Fruit fly (Drosophila melanogaster): Measurements from ENCODE around the gene NimC4.

NimC4 gene

DNA sequence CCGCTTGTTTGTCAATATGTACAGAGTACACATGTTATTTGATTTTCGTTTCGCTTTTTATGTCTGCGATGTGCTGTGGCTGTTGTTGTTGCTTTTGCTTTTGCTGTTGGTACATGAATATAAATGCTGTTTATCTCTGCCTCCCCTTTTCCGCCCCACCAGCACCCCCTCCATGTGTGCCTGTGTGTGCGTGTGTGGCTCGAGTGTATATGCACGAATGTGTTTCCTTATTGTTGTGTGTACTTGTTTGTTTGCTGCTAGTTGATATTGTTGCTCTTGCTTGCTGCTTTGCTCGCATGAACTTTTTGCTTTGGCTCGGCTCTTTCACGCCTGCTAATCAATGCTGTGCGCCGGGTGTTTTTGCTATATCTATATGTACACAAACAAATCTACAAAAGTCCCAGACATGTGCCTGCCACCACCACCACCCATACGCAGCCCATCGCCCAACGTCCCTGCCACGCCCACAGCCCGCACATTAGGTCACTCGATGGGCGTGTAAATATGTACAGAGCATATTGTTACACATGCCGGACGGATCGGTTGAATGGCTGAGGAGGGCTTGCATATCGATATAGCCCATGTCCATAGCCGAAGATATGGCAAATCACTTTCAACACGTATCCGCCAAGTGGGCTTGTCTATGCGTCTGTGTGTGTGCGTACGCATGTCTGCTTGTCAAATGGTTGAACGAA is 23.2 kb upstream of the NimC4 start (continued):
- TF ChIP-seq D (optimal IDR thresholded peaks at IDR 0.05), result no peak
- TF ChIP-seq D (GFP tag; optimal IDR thresholded peaks at IDR 0.05), result peak; percentile 100
- TF ChIP-seq disco-r (GFP tag; optimal IDR thresholded peaks at IDR 0.05), result peak; percentile 99
- TF ChIP-seq CG15601 (tag; optimal IDR thresholded peaks at IDR 0.05), result peak; percentile 99
- peak; percentile 100 for TF ChIP-seq CG12942 (GFP tag; optimal IDR thresholded peaks at IDR 0.05)
- TF ChIP-seq Dip2 (GFP tag; IDR thresholded peaks at IDR 0.05), result no peak
- TF ChIP-seq Xbp1 (GFP tag; optimal IDR thresholded peaks at IDR 0.05), result peak; percentile 91
- TF ChIP-seq CG16815 (GFP tag; optimal IDR thresholded peaks at IDR 0.05), result peak; percentile 91
- TF ChIP-seq trh (GFP tag; optimal IDR thresholded peaks at IDR 0.05), result peak; percentile 100
- TF ChIP-seq CG6854 (GFP tag; optimal IDR thresholded peaks at IDR 0.05), result peak; percentile 98
- TF ChIP-seq Rfx (GFP tag; IDR thresholded peaks at IDR 0.05), result peak; percentile 98
- TF ChIP-seq D19B (GFP tag; optimal IDR thresholded peaks at IDR 0.05), result peak; percentile 93
- TF ChIP-seq gem (tag; optimal IDR thresholded peaks at IDR 0.05), result peak; percentile 99
- peak; percentile 99 for TF ChIP-seq Atf-2 (GFP tag; optimal IDR thresholded peaks at IDR 0.05)
- TF ChIP-seq exex (tag; optimal IDR thresholded peaks at IDR 0.05), result peak; percentile 94
- peak; percentile 96 for TF ChIP-seq CG10147 (GFP tag; optimal IDR thresholded peaks at IDR 0.05)
- TF ChIP-seq kah (GFP tag; optimal IDR thresholded peaks at IDR 0.05), result peak; percentile 98
- TF ChIP-seq CG18262 (tag; optimal IDR thresholded peaks at IDR 0.05), result peak; percentile 97
- TF ChIP-seq cad (GFP tag; optimal IDR thresholded peaks at IDR 0.05), result no peak
- TF ChIP-seq bab2 (GFP tag; optimal IDR thresholded peaks at IDR 0.05), result peak; percentile 100
- TF ChIP-seq CG13123 (GFP tag; optimal IDR thresholded peaks at IDR 0.05), result peak; percentile 100
- peak; percentile 100 for TF ChIP-seq CG15696 (tag; optimal IDR thresholded peaks at IDR 0.05)
- TF ChIP-seq CG8765 (GFP tag; IDR thresholded peaks at IDR 0.05), result peak; percentile 87
- TF ChIP-seq CG5245 (GFP tag; optimal IDR thresholded peaks at IDR 0.05), result peak; percentile 99
- peak; percentile 95 for TF ChIP-seq CG34422 (GFP tag; IDR thresholded peaks at IDR 0.05)
- TF ChIP-seq CG12769 (tag; optimal IDR thresholded peaks at IDR 0.05), result peak; percentile 99
- TF ChIP-seq sd (tag; optimal IDR thresholded peaks at IDR 0.05), result peak; percentile 98
- peak; percentile 99 for TF ChIP-seq abd-A (tag; optimal IDR thresholded peaks at IDR 0.05)
- peak; percentile 100 for TF ChIP-seq grn (GFP tag; optimal IDR thresholded peaks at IDR 0.05)
- peak; percentile 98 for TF ChIP-seq dmrt99B (tag; optimal IDR thresholded peaks at IDR 0.05)
- TF ChIP-seq H2.0 (GFP tag; IDR thresholded peaks at IDR 0.05), result peak; percentile 95
- TF ChIP-seq MESR4 (GFP tag; optimal IDR thresholded peaks at IDR 0.05), result peak; percentile 77
- TF ChIP-seq Usf (GFP tag; optimal IDR thresholded peaks at IDR 0.05), result peak; percentile 97
- peak; percentile 98 for TF ChIP-seq CG4820 (GFP tag; optimal IDR thresholded peaks at IDR 0.05)
- peak; percentile 77 to 90 for TF ChIP-seq insv (GFP tag; optimal IDR thresholded peaks at IDR 0.05)
- peak; percentile 98 for TF ChIP-seq ken (GFP tag; IDR thresholded peaks at IDR 0.05)
- peak; percentile 93 for TF ChIP-seq trem (tag; optimal IDR thresholded peaks at IDR 0.05)
- peak; percentile 100 for TF ChIP-seq CG1529 (GFP tag; optimal IDR thresholded peaks at IDR 0.05)
- TF ChIP-seq aop (GFP tag; IDR thresholded peaks at IDR 0.05), result peak; percentile 92
- TF ChIP-seq CG17361 (GFP tag; IDR thresholded peaks at IDR 0.05), result peak; percentile 94
- TF ChIP-seq tup (GFP tag; optimal IDR thresholded peaks at IDR 0.05), result peak; percentile 100
- peak; percentile 73 for TF ChIP-seq Hmx (GFP tag; optimal IDR thresholded peaks at IDR 0.05)
- peak; percentile 76 for TF ChIP-seq jigr1 (GFP tag; IDR thresholded peaks at IDR 0.05)
- peak; percentile 94 for TF ChIP-seq Oli (tag; optimal IDR thresholded peaks at IDR 0.05)
- TF ChIP-seq cas (GFP tag; IDR thresholded peaks at IDR 0.05), result peak; percentile 95
- peak; percentile 100 for TF ChIP-seq Hmr (GFP tag; optimal IDR thresholded peaks at IDR 0.05)
- peak; percentile 100 for TF ChIP-seq kni (GFP tag; optimal IDR thresholded peaks at IDR 0.05)
- peak; percentile 97 for TF ChIP-seq fd96Cb (tag; optimal IDR thresholded peaks at IDR 0.05)
- TF ChIP-seq Abd-B (GFP tag; optimal IDR thresholded peaks at IDR 0.05), result peak; percentile 83
- TF ChIP-seq CG30431 (GFP tag; optimal IDR thresholded peaks at IDR 0.05), result peak; percentile 99
